Fruit fly (Drosophila melanogaster): ENCODE results near the gene Srp14.

- no peak for TF ChIP-seq CG9948 (tag; optimal IDR thresholded peaks at IDR 0.05)
- no peak for TF ChIP-seq CG8301 (tag; optimal IDR thresholded peaks at IDR 0.05)
- no peak for TF ChIP-seq CG32121 (GFP tag; IDR thresholded peaks at IDR 0.05)
- no peak for TF ChIP-seq CG4496 (GFP tag; IDR thresholded peaks at IDR 0.05)
- TF ChIP-seq Ets98B (GFP tag; IDR thresholded peaks at IDR 0.05) = no peak
- no peak for TF ChIP-seq Pif1A (GFP tag; optimal IDR thresholded peaks at IDR 0.05)
- TF ChIP-seq CG10348 (GFP tag; IDR thresholded peaks at IDR 0.05) = no peak
- TF ChIP-seq EcR (GFP tag; optimal IDR thresholded peaks at IDR 0.05) = no peak
- TF ChIP-seq CG13204 (GFP tag; optimal IDR thresholded peaks at IDR 0.05) = no peak
Measured at dm6 chr3R:20554300-20554699, 25.6 kb upstream of the Srp14 start, which contains the start of gene att-ORFB.

All from whole organism, pupa.